Fruit fly (Drosophila melanogaster) whole organism, pupa: ENCODE data around the gene RpS28a.

Experiments
- CG10348 ChIP-seq: fragments of 200-800 bp; sonication (Bioruptor generic); IDR thresholded peaks from 2 replicates; pipeline ENCODE4 v1.3.6; 2022; ENCODE audit warnings: missing biosample characterization, missing genetic modification characterization
- CG12605 ChIP-seq: fragments of 200-800 bp; sonication (Bioruptor generic); IDR thresholded peaks from 2 replicates; pipeline ENCODE4 v1.3.6; 2022; ENCODE audit warnings: missing biosample characterization, missing genetic modification characterization
- CG13204 ChIP-seq: fragments of 200-800 bp; sonication (Bioruptor generic); optimal IDR thresholded peaks from 2 replicates; lab custom pipeline; 2018; ENCODE audit warnings: missing biosample characterization, mild to moderate bottlenecking, missing genetic modification characterization, moderate library complexity
- CG14655 ChIP-seq: fragments of 200-800 bp; sonication (Bioruptor generic); optimal IDR thresholded peaks from 3 replicates; lab custom pipeline; 2017; ENCODE audit warnings: mild to moderate bottlenecking, missing biosample characterization, missing genetic modification reagents, missing genetic modification characterization
- CG15710 ChIP-seq: fragments of 200-800 bp; sonication (Bioruptor generic); optimal IDR thresholded peaks from 2 replicates; lab custom pipeline; 2018; ENCODE audit warnings: missing biosample characterization, mild to moderate bottlenecking, missing genetic modification characterization, moderate library complexity
- CG17806 ChIP-seq: fragments of 200-800 bp; sonication (Bioruptor generic); optimal IDR thresholded peaks from 2 replicates; lab custom pipeline; 2018; ENCODE audit warnings: missing biosample characterization, mild to moderate bottlenecking, missing genetic modification characterization, moderate library complexity
- CG32121 ChIP-seq: fragments of 200-800 bp; sonication (Bioruptor generic); IDR thresholded peaks from 2 replicates; pipeline ENCODE4 v1.3.6; 2022; ENCODE audit warnings: missing biosample characterization, missing genetic modification characterization
- CG34367 ChIP-seq: fragments of 200-800 bp; sonication (Bioruptor generic); optimal IDR thresholded peaks from 2 replicates; lab custom pipeline; 2018; ENCODE audit warnings: missing biosample characterization, mild to moderate bottlenecking, missing genetic modification characterization
- CG4496 ChIP-seq: fragments of 200-800 bp; sonication (Bioruptor generic); IDR thresholded peaks from 3 replicates; pipeline ENCODE4 v1.3.6; 2022; ENCODE audit warnings: missing biosample characterization, missing genetic modification characterization
- CG8159 ChIP-seq: fragments of 200-800 bp; sonication (Bioruptor generic); optimal IDR thresholded peaks from 3 replicates; lab custom pipeline; 2018; ENCODE audit warnings: missing biosample characterization, mild to moderate bottlenecking, missing genetic modification characterization, moderate library complexity
- CG8301 ChIP-seq: fragments of 200-800 bp; sonication (Bioruptor generic); optimal IDR thresholded peaks from 2 replicates; lab custom pipeline; 2018; ENCODE audit warnings: missing biosample characterization, mild to moderate bottlenecking, missing genetic modification characterization
- CG9948 ChIP-seq: fragments of 200-800 bp; sonication (Bioruptor generic); optimal IDR thresholded peaks from 2 replicates; lab custom pipeline; 2018; ENCODE audit warnings: missing biosample characterization, mild to moderate bottlenecking, missing genetic modification characterization, moderate library complexity
- D1 ChIP-seq: fragments of 200-800 bp; sonication (Bioruptor generic); optimal IDR thresholded peaks from 2 replicates; lab custom pipeline; 2018; ENCODE audit warnings: missing biosample characterization, mild to moderate bottlenecking, missing genetic modification characterization, moderate library complexity
- EcR ChIP-seq: fragments of 200-800 bp; sonication (Bioruptor generic); optimal IDR thresholded peaks from 3 replicates; lab custom pipeline; 2019; ENCODE audit warnings: missing biosample characterization, missing genetic modification characterization, mild to moderate bottlenecking, moderate library complexity, missing genetic modification reagents
- Ets98B ChIP-seq: fragments of 200-800 bp; sonication (Bioruptor generic); IDR thresholded peaks from 2 replicates; pipeline ENCODE4 v1.3.6; 2022; ENCODE audit warnings: missing biosample characterization, missing genetic modification characterization
- Pif1A ChIP-seq: fragments of 200-800 bp; sonication (Bioruptor generic); optimal IDR thresholded peaks from 3 replicates; lab custom pipeline; 2016; ENCODE audit warnings: missing biosample characterization, missing genetic modification characterization
- Pif1B ChIP-seq: fragments of 200-800 bp; sonication (Bioruptor generic); optimal IDR thresholded peaks from 3 replicates; lab custom pipeline; 2016; ENCODE audit warnings: missing biosample characterization, missing genetic modification characterization
- Snoo ChIP-seq: fragments of 200-800 bp; sonication (Bioruptor generic); optimal IDR thresholded peaks from 3 replicates; lab custom pipeline; 2017; ENCODE audit warnings: missing biosample characterization, mild to moderate bottlenecking, missing genetic modification characterization, inconsistent platforms
- fd96Ca ChIP-seq: fragments of 200-800 bp; sonication (Bioruptor generic); IDR thresholded peaks from 3 replicates; pipeline ENCODE4 v1.3.6; 2022; ENCODE audit warnings: missing biosample characterization, missing genetic modification characterization
- gl ChIP-seq: fragments of 200-800 bp; sonication (Bioruptor generic); optimal IDR thresholded peaks from 2 replicates; lab custom pipeline; 2018; ENCODE audit warnings: missing biosample characterization, mild to moderate bottlenecking, missing genetic modification characterization
- rn ChIP-seq: fragments of 200-800 bp; sonication (Bioruptor generic); IDR thresholded peaks from 2 replicates; pipeline ENCODE4 v1.3.6; 2022; ENCODE audit warnings: missing biosample characterization, missing genetic modification characterization

The RpS28a gene

dm6 chr3R:30043139-30043744, 20.8 kb upstream of the RpS28a start, which contains the start of gene Sry-delta:
Gene Sry-delta, plus strand, starts transcription at chr3R:30043341.
- TF ChIP-seq CG32121 (no peak), Pif1B (GFP tag; lab: Kevin White, UChicago) (no peak), gl (tag; lab: Kevin White, UChicago) (no peak), CG17806 (tag; lab: Kevin White, UChicago) (peak; percentile 23), CG14655 (GFP tag; lab: Kevin White, UChicago) (no peak), Ets98B (GFP tag; lab: Robert Waterston, UW) (peak; percentile 75), CG8301 (tag; lab: Kevin White, UChicago) (no peak), CG8159 (tag; lab: Kevin White, UChicago) (no peak), CG4496 (GFP tag; lab: Robert Waterston, UW) (peak; percentile 43; the same call in 2 of the 3 replicates), CG13204 (no peak), rn (GFP tag; lab: Robert Waterston, UW) (peak; percentile 42; the same call in 1 of the 2 replicates), CG10348 (no peak), fd96Ca (GFP tag; lab: Robert Waterston, UW) (peak; percentile 70; the same call in 2 of the 3 replicates), CG15710 (peak; percentile 48), CG9948 (tag; lab: Kevin White, UChicago) (no peak), Snoo (tag; lab: Kevin White, UChicago) (peak; percentile 65), CG34367 (tag; lab: Kevin White, UChicago) (no peak)
- TF ChIP-seq, all 21 proteins: peak for 7

dm6 chr3R:30040879-30041278, 18.4 kb upstream of the RpS28a start:
- no peak for TF ChIP-seq D1 (tag; lab: Kevin White, UChicago)
- TF ChIP-seq CG15710: no peak
- TF ChIP-seq CG12605 (GFP tag; lab: Robert Waterston, UW): no peak
- no peak for TF ChIP-seq CG4496 (GFP tag; lab: Robert Waterston, UW)
- TF ChIP-seq Ets98B (GFP tag; lab: Robert Waterston, UW): no peak
- TF ChIP-seq CG34367 (tag; lab: Kevin White, UChicago): no peak
- TF ChIP-seq rn (GFP tag; lab: Robert Waterston, UW): no peak
- TF ChIP-seq gl (tag; lab: Kevin White, UChicago): no peak
- TF ChIP-seq CG13204: no peak
- TF ChIP-seq Pif1B (GFP tag; lab: Kevin White, UChicago): no peak
- no peak for TF ChIP-seq CG9948 (tag; lab: Kevin White, UChicago)
- TF ChIP-seq EcR (GFP tag; lab: Kevin White, UChicago): no peak
- no peak for TF ChIP-seq CG8301 (tag; lab: Kevin White, UChicago)
- no peak for TF ChIP-seq CG17806 (tag; lab: Kevin White, UChicago)
- TF ChIP-seq fd96Ca (GFP tag; lab: Robert Waterston, UW): no peak

dm6 chr3R:30039494-30039893, 17.0 kb upstream of the RpS28a start, which contains the start of the genes janA, Sry-alpha and Sry-beta:
Gene janA, minus strand, starts transcription at chr3R:30039533.
Gene Sry-alpha, plus strand, starts transcription at chr3R:30039719.
Gene Sry-beta, plus strand, starts transcription at chr3R:30039719.
- TF ChIP-seq D1 (tag; lab: Kevin White, UChicago) (no peak), CG15710 (peak; percentile 2), Pif1B (GFP tag; lab: Kevin White, UChicago) (no peak), CG9948 (tag; lab: Kevin White, UChicago) (no peak), Snoo (tag; lab: Kevin White, UChicago) (no peak)

- no peak for TF ChIP-seq D1 (tag; lab: Kevin White, UChicago)
- TF ChIP-seq CG34367 (tag; lab: Kevin White, UChicago): no peak
- no peak for TF ChIP-seq gl (tag; lab: Kevin White, UChicago)
- TF ChIP-seq CG4496 (GFP tag; lab: Robert Waterston, UW): no peak
- no peak for TF ChIP-seq CG32121
- no peak for TF ChIP-seq CG9948 (tag; lab: Kevin White, UChicago)
- TF ChIP-seq CG15710: no peak
- TF ChIP-seq EcR (GFP tag; lab: Kevin White, UChicago): no peak
- TF ChIP-seq CG8301 (tag; lab: Kevin White, UChicago): no peak
- TF ChIP-seq Pif1A (GFP tag; lab: Kevin White, UChicago): no peak
- TF ChIP-seq CG14655 (GFP tag; lab: Kevin White, UChicago): no peak
- TF ChIP-seq CG13204: no peak
- no peak for TF ChIP-seq CG17806 (tag; lab: Kevin White, UChicago)
- no peak for TF ChIP-seq Pif1B (GFP tag; lab: Kevin White, UChicago)
- no peak for TF ChIP-seq Snoo (tag; lab: Kevin White, UChicago)
- no peak for TF ChIP-seq Ets98B (GFP tag; lab: Robert Waterston, UW)
- no peak for TF ChIP-seq CG10348
- TF ChIP-seq fd96Ca (GFP tag; lab: Robert Waterston, UW): no peak
- no peak for TF ChIP-seq CG12605 (GFP tag; lab: Robert Waterston, UW)
- TF ChIP-seq, all 21 proteins: peak for 0
Observed at dm6 chr3R:30038628-30039027, 16.2 kb upstream of the RpS28a start, which contains the start of gene janB. Gene janB, minus strand, starts transcription at chr3R:30038728.

dm6 chr3R:30037630-30038029, 15.2 kb upstream of the RpS28a start, which contains the start of gene ocn:
Gene ocn, minus strand, starts transcription at chr3R:30037730.
- TF ChIP-seq CG4496 (GFP tag; lab: Robert Waterston, UW) (no peak), CG34367 (tag; lab: Kevin White, UChicago) (no peak), CG17806 (tag; lab: Kevin White, UChicago) (no peak), rn (GFP tag; lab: Robert Waterston, UW) (no peak), CG9948 (tag; lab: Kevin White, UChicago) (no peak), gl (tag; lab: Kevin White, UChicago) (no peak), CG10348 (no peak), Pif1B (GFP tag; lab: Kevin White, UChicago) (no peak), CG13204 (no peak), CG8301 (tag; lab: Kevin White, UChicago) (no peak), CG32121 (no peak), CG8159 (tag; lab: Kevin White, UChicago) (no peak), EcR (GFP tag; lab: Kevin White, UChicago) (no peak)
